Fruit fly (Drosophila melanogaster) whole organism, embryonic: ENCODE measurements around the gene eIF2alpha.
A peak's percentile ranks its signal among the peaks of the same experiment; 100 is the strongest.

Source experiments
- Bdp1 ChIP-seq: fragments of 200-800 bp; sonication (Bioruptor generic); optimal IDR thresholded peaks from 3 replicates; lab custom pipeline; 2016; ENCODE audit warnings: missing biosample characterization, missing genetic modification characterization
- Bteb2 ChIP-seq: fragments of 200-800 bp; sonication (Bioruptor generic); optimal IDR thresholded peaks from 2 replicates; lab custom pipeline; 2016; ENCODE audit warnings: missing biosample characterization, missing genetic modification characterization
- CG12219 ChIP-seq: fragments of 200-800 bp; sonication (Bioruptor generic); optimal IDR thresholded peaks from 3 replicates; lab custom pipeline; 2018; ENCODE audit warnings: missing biosample characterization, mild to moderate bottlenecking, missing genetic modification characterization
- CG13287 ChIP-seq: fragments of 200-800 bp; sonication (Bioruptor generic); IDR thresholded peaks from 2 replicates; pipeline ENCODE4 v1.3.6; 2022; ENCODE audit warnings: missing biosample characterization, missing genetic modification characterization; ENCODE audit not compliant: partially characterized antibody
- CG15514 ChIP-seq: fragments of 200-800 bp; sonication (Bioruptor generic); optimal IDR thresholded peaks from 3 replicates; lab custom pipeline; 2017; ENCODE audit warnings: missing biosample characterization, missing genetic modification characterization, mild to moderate bottlenecking, moderate library complexity, missing genetic modification reagents
- CG15696 ChIP-seq: fragments of 200-800 bp; sonication (Bioruptor generic); optimal IDR thresholded peaks from 2 replicates; lab custom pipeline; 2019; ENCODE audit warnings: missing biosample characterization, mild to moderate bottlenecking, missing genetic modification characterization, moderate library complexity
- CG1603 ChIP-seq: fragments of 200-800 bp; sonication (Bioruptor generic); optimal IDR thresholded peaks from 2 replicates; lab custom pipeline; 2019; ENCODE audit warnings: missing biosample characterization, mild to moderate bottlenecking, missing genetic modification characterization, moderate library complexity
- CG18619 ChIP-seq: fragments of 200-800 bp; sonication (Bioruptor generic); optimal IDR thresholded peaks from 3 replicates; lab custom pipeline; 2017; ENCODE audit warnings: missing biosample characterization, mild to moderate bottlenecking, missing genetic modification characterization
- CG4730 ChIP-seq: fragments of 200-800 bp; sonication (Bioruptor generic); IDR thresholded peaks from 2 replicates; pipeline ENCODE4 v1.3.6; 2022; ENCODE audit warnings: missing biosample characterization, missing genetic modification characterization
- CG6854 ChIP-seq: fragments of 200-800 bp; sonication (Bioruptor generic); optimal IDR thresholded peaks from 3 replicates; lab custom pipeline; 2017; ENCODE audit warnings: missing biosample characterization, mild to moderate bottlenecking, missing genetic modification characterization
- CG7556 ChIP-seq: fragments of 200-800 bp; sonication (Bioruptor generic); optimal IDR thresholded peaks from 2 replicates; lab custom pipeline; 2017; ENCODE audit warnings: missing biosample characterization, mild to moderate bottlenecking, missing genetic modification characterization
- CG8290 ChIP-seq, 3 experiments: fragments of 200-800 bp; sonication (Bioruptor generic); optimal IDR thresholded peaks; 2 replicates each; lab custom pipeline; 2016 to 2019; ENCODE audit warnings: missing biosample characterization in 3 of 3, missing genetic modification characterization in 3 of 3, mild to moderate bottlenecking in 2 of 3, moderate library complexity in 1 of 3
- CG8478 ChIP-seq: fragments of >200 bp; optimal IDR thresholded peaks from 2 replicates; lab custom pipeline; 2018
- Camta ChIP-seq: fragments of 200-800 bp; sonication (Bioruptor generic); optimal IDR thresholded peaks from 2 replicates; lab custom pipeline; 2016; ENCODE audit warnings: missing biosample characterization, missing genetic modification characterization
- CoRest ChIP-seq: fragments of 200-800 bp; sonication (Bioruptor generic); optimal IDR thresholded peaks from 3 replicates; lab custom pipeline; 2018; ENCODE audit warnings: missing biosample characterization, mild to moderate bottlenecking, missing genetic modification characterization, moderate library complexity
- Dip2 ChIP-seq: fragments of 200-800 bp; sonication (Bioruptor generic); IDR thresholded peaks from 2 replicates; pipeline ENCODE4 v1.3.6; 2022; ENCODE audit warnings: missing biosample characterization, missing genetic modification characterization
- Fer2 ChIP-seq: fragments of 200-800 bp; sonication (Bioruptor generic); optimal IDR thresholded peaks from 2 replicates; lab custom pipeline; 2018; ENCODE audit warnings: missing biosample characterization, mild to moderate bottlenecking, missing genetic modification characterization, moderate library complexity
- Hr3 ChIP-seq: fragments of 200-800 bp; sonication (Bioruptor generic); optimal IDR thresholded peaks from 3 replicates; lab custom pipeline; 2016; ENCODE audit warnings: missing biosample characterization, missing genetic modification characterization
- Hr51 ChIP-seq, 2 experiments: fragments of 200-800 bp; sonication (Bioruptor generic); optimal IDR thresholded peaks; 2 replicates in 1 of 2; 3 replicates in 1 of 2; lab custom pipeline; 2016 to 2018; ENCODE audit warnings: missing biosample characterization in 2 of 2, missing genetic modification characterization in 2 of 2, mild to moderate bottlenecking in 1 of 2, moderate library complexity in 1 of 2
- Kr ChIP-seq: fragments of 200-800 bp; sonication (Bioruptor generic); optimal IDR thresholded peaks from 2 replicates; lab custom pipeline; 2017; ENCODE audit warnings: missing biosample characterization, mild to moderate bottlenecking, missing genetic modification characterization
- Lpt ChIP-seq: fragments of >200 bp; optimal IDR thresholded peaks from 2 replicates; lab custom pipeline; 2018; ENCODE audit warnings: missing biosample characterization, missing genetic modification characterization
- MBD-R2 ChIP-seq: fragments of 200-800 bp; sonication (Bioruptor generic); IDR thresholded peaks from 2 replicates; pipeline ENCODE4 v1.3.6; 2022; ENCODE audit warnings: missing biosample characterization, missing genetic modification characterization
- Med ChIP-seq: fragments of 200-800 bp; sonication (Bioruptor generic); peaks from one replicate; lab custom pipeline; 2016; ENCODE audit warnings: missing biosample characterization, missing genetic modification characterization, mild to moderate bottlenecking, inconsistent platforms, moderate library complexity
- Oaz ChIP-seq: fragments of 200-800 bp; sonication (Bioruptor generic); IDR thresholded peaks from 2 replicates; pipeline ENCODE4 v1.3.6; 2022; ENCODE audit warnings: missing biosample characterization, missing genetic modification characterization
- Opbp ChIP-seq: fragments of 200-800 bp; sonication (Bioruptor generic); IDR thresholded peaks from 3 replicates; pipeline ENCODE4 v1.3.6; 2022; ENCODE audit warnings: missing biosample characterization, missing genetic modification characterization; ENCODE audit not compliant: partially characterized antibody
- Pdp1 ChIP-seq, 2 experiments: fragments of 200-800 bp; sonication (Bioruptor generic); optimal IDR thresholded peaks; 3 replicates each; lab custom pipeline; 2016; ENCODE audit warnings: missing biosample characterization in 2 of 2, missing genetic modification characterization in 2 of 2, mild to moderate bottlenecking in 1 of 2, moderate library complexity in 1 of 2
- Ptx1 ChIP-seq: fragments of 200-800 bp; sonication (Bioruptor generic); IDR thresholded peaks from 2 replicates; pipeline ENCODE4 v1.3.6; 2022; ENCODE audit warnings: missing biosample characterization, missing genetic modification characterization
- Scr ChIP-seq: fragments of 200-800 bp; sonication (Bioruptor generic); IDR thresholded peaks from 2 replicates; pipeline ENCODE4 v1.3.6; 2022; ENCODE audit warnings: missing biosample characterization, missing genetic modification characterization; ENCODE audit not compliant: partially characterized antibody
- Ssrp ChIP-seq: fragments of 200-800 bp; sonication (Bioruptor generic); optimal IDR thresholded peaks from 2 replicates; lab custom pipeline; 2018; ENCODE audit warnings: missing biosample characterization, mild to moderate bottlenecking, missing genetic modification characterization, moderate library complexity
- al ChIP-seq: fragments of 200-800 bp; sonication (Bioruptor generic); IDR thresholded peaks from 2 replicates; pipeline ENCODE4 v1.3.6; 2022; ENCODE audit warnings: missing biosample characterization, missing genetic modification characterization
- bbx ChIP-seq: fragments of 200-800 bp; sonication (Bioruptor generic); IDR thresholded peaks from 2 replicates; pipeline ENCODE4 v1.3.6; 2022; ENCODE audit warnings: missing biosample characterization, missing genetic modification characterization; ENCODE audit not compliant: partially characterized antibody
- cato ChIP-seq: fragments of 200-800 bp; sonication (Bioruptor generic); optimal IDR thresholded peaks from 2 replicates; lab custom pipeline; 2016; ENCODE audit warnings: missing biosample characterization, missing genetic modification characterization, borderline replicate concordance
- chn ChIP-seq: fragments of 200-800 bp; sonication (Bioruptor generic); optimal IDR thresholded peaks from 2 replicates; lab custom pipeline; 2016; ENCODE audit warnings: missing biosample characterization, missing genetic modification characterization
- fd96Cb ChIP-seq: fragments of 200-800 bp; sonication (Bioruptor generic); optimal IDR thresholded peaks from 2 replicates; lab custom pipeline; 2018; ENCODE audit warnings: missing biosample characterization, mild to moderate bottlenecking, missing genetic modification characterization, moderate library complexity
- fu2 ChIP-seq: fragments of 200-800 bp; sonication (Bioruptor generic); optimal IDR thresholded peaks from 2 replicates; lab custom pipeline; 2016; ENCODE audit warnings: missing biosample characterization, missing genetic modification characterization
- grn ChIP-seq: fragments of 200-800 bp; sonication (Bioruptor generic); optimal IDR thresholded peaks from 3 replicates; lab custom pipeline; 2017; ENCODE audit warnings: missing biosample characterization, missing genetic modification characterization
- lbe ChIP-seq: fragments of 200-800 bp; sonication (Bioruptor generic); optimal IDR thresholded peaks from 2 replicates; lab custom pipeline; 2016; ENCODE audit warnings: missing biosample characterization, mild to moderate bottlenecking, missing genetic modification characterization
- lmd ChIP-seq: fragments of 200-800 bp; sonication (Bioruptor generic); IDR thresholded peaks from 2 replicates; pipeline ENCODE4 v1.3.6; 2022; ENCODE audit warnings: missing biosample characterization, missing genetic modification characterization
- nerfin-1 ChIP-seq: fragments of 200-800 bp; sonication (Bioruptor generic); optimal IDR thresholded peaks from 3 replicates; lab custom pipeline; 2019; ENCODE audit warnings: missing biosample characterization, mild to moderate bottlenecking, missing genetic modification characterization, moderate library complexity
- odd ChIP-seq: fragments of 200-800 bp; sonication (Bioruptor generic); optimal IDR thresholded peaks from 2 replicates; lab custom pipeline; 2017; ENCODE audit warnings: missing biosample characterization, mild to moderate bottlenecking, missing genetic modification characterization
- pb ChIP-seq: fragments of 200-800 bp; sonication (Bioruptor generic); optimal IDR thresholded peaks from 3 replicates; lab custom pipeline; 2016; ENCODE audit warnings: missing biosample characterization, missing genetic modification characterization
- pita ChIP-seq: fragments of 200-800 bp; sonication (Bioruptor generic); optimal IDR thresholded peaks from 2 replicates; lab custom pipeline; 2017; ENCODE audit warnings: missing biosample characterization, mild to moderate bottlenecking, missing genetic modification characterization
- pros ChIP-seq: fragments of 200-800 bp; sonication (Bioruptor generic); optimal IDR thresholded peaks from 3 replicates; lab custom pipeline; 2019; ENCODE audit warnings: missing biosample characterization, mild to moderate bottlenecking, missing genetic modification characterization, moderate library complexity
- row ChIP-seq: fragments of 200-800 bp; sonication (Bioruptor generic); IDR thresholded peaks from 3 replicates; pipeline ENCODE4 v1.3.6; 2022; ENCODE audit warnings: missing biosample characterization, missing genetic modification characterization
- sens ChIP-seq: fragments of 200-800 bp; sonication (Bioruptor generic); peaks from one replicate; lab custom pipeline; 2016; ENCODE audit warnings: missing biosample characterization, missing genetic modification characterization
- sim ChIP-seq: fragments of 200-800 bp; sonication (Bioruptor generic); IDR thresholded peaks from 2 replicates; pipeline ENCODE4 v1.3.6; 2022; ENCODE audit warnings: missing biosample characterization, missing genetic modification characterization
- slbo ChIP-seq: fragments of 200-800 bp; sonication (Bioruptor generic); IDR thresholded peaks from 2 replicates; pipeline ENCODE4 v1.3.6; 2022; ENCODE audit warnings: missing biosample characterization, missing genetic modification characterization
- trem ChIP-seq: fragments of 200-800 bp; optimal IDR thresholded peaks from 3 replicates; lab custom pipeline; 2019; ENCODE audit warnings: missing biosample characterization, mild to moderate bottlenecking, missing genetic modification characterization, moderate library complexity
- wek ChIP-seq: fragments of 200-800 bp; sonication (Bioruptor generic); optimal IDR thresholded peaks from 3 replicates; lab custom pipeline; 2018; ENCODE audit warnings: missing biosample characterization, mild to moderate bottlenecking, missing genetic modification characterization, moderate library complexity
- zfh1 ChIP-seq: fragments of 200-800 bp; sonication (Bioruptor generic); IDR thresholded peaks from 3 replicates; pipeline ENCODE4 v1.3.6; 2022; ENCODE audit warnings: missing biosample characterization, missing genetic modification characterization

The eIF2alpha gene

dm6 chrX:16426478-16427052 lies 20.2 kb downstream of the eIF2alpha start (continued):
- TF ChIP-seq row (GFP tag; lab: Robert Waterston, UW), result peak; percentile 34; the same call in 1 of the 3 replicates
- TF ChIP-seq pros (GFP tag; lab: Kevin White, UChicago), result peak; percentile 88
- TF ChIP-seq Oaz (GFP tag; lab: Robert Waterston, UW), result no peak
- no peak for TF ChIP-seq CG8478
- no peak for TF ChIP-seq CG4730 (GFP tag; lab: Robert Waterston, UW)
- TF ChIP-seq Scr (GFP tag; lab: Robert Waterston, UW), result no peak
- no peak for TF ChIP-seq CG18619
- no peak for TF ChIP-seq bbx (GFP tag; lab: Robert Waterston, UW)
- TF ChIP-seq al (GFP tag; lab: Robert Waterston, UW), result no peak
- TF ChIP-seq zfh1 (GFP tag; lab: Robert Waterston, UW), result no peak
- no peak for TF ChIP-seq Lpt (GFP tag; lab: Kevin White, UChicago)
- no peak for TF ChIP-seq fd96Cb
- peak; percentile 5 for TF ChIP-seq CG12219 (GFP tag; lab: Kevin White, UChicago)
- no peak for TF ChIP-seq Bteb2
- no peak for TF ChIP-seq lbe
- no peak for TF ChIP-seq slbo
- no peak for TF ChIP-seq CG8290 (GFP tag; optimal IDR thresholded peaks at IDR 0.05; lab: Kevin White, UChicago)
- TF ChIP-seq CG8290 (tag; optimal IDR thresholded peaks at IDR 0.05; lab: Kevin White, UChicago), result no peak
- TF ChIP-seq CG1603 (tag; lab: Kevin White, UChicago), result no peak
- no peak for TF ChIP-seq lmd (GFP tag; lab: Robert Waterston, UW)
- TF ChIP-seq Pdp1 (GFP tag; optimal IDR thresholded peaks at IDR 0.05; lab: Kevin White, UChicago), result no peak
- TF ChIP-seq CoRest (tag; lab: Kevin White, UChicago), result peak; percentile 1
- TF ChIP-seq Kr (GFP tag; lab: Kevin White, UChicago), result no peak
- TF ChIP-seq CG7556 (GFP tag; lab: Kevin White, UChicago), result no peak
- peak; percentile 9; the same call in 1 of the 2 replicates for TF ChIP-seq CG13287 (GFP tag; lab: Robert Waterston, UW)
- TF ChIP-seq MBD-R2, result 0 out of 2 replicates have a peak, but pooled peaks have one; percentile 18
- TF ChIP-seq Bdp1 (GFP tag; lab: Kevin White, UChicago), result no peak
- no peak for TF ChIP-seq Opbp
- peak in 1 of 2 experiments; percentile 13 for TF ChIP-seq Hr51 (GFP tag; optimal IDR thresholded peaks at IDR 0.05; lab: Kevin White, UChicago)
- TF ChIP-seq CG6854, result no peak
- no peak for TF ChIP-seq Dip2 (GFP tag; lab: Robert Waterston, UW)
- no peak for TF ChIP-seq Hr3
- TF ChIP-seq CG15696, result no peak
- no peak for TF ChIP-seq grn (GFP tag; lab: Kevin White, UChicago)
- no peak for TF ChIP-seq pb
- TF ChIP-seq sens (GFP tag; lab: Kevin White, UChicago), result no peak
- TF ChIP-seq nerfin-1 (tag; lab: Kevin White, UChicago), result peak; percentile 20
- no peak for TF ChIP-seq Ssrp (tag; lab: Kevin White, UChicago)
- TF ChIP-seq sim (GFP tag; lab: Robert Waterston, UW), result no peak
- no peak for TF ChIP-seq wek (GFP tag; lab: Kevin White, UChicago)
- TF ChIP-seq Camta (GFP tag; lab: Kevin White, UChicago), result no peak
- no peak for TF ChIP-seq pita
- no peak for TF ChIP-seq trem (tag; lab: Kevin White, UChicago)
- TF ChIP-seq Med (GFP tag; lab: Kevin White, UChicago), result peak; percentile 69
- no peak for TF ChIP-seq fu2
- no peak for TF ChIP-seq Fer2 (tag; lab: Kevin White, UChicago)
- no peak for TF ChIP-seq chn
- no peak for TF ChIP-seq Ptx1 (GFP tag; lab: Robert Waterston, UW)
- TF ChIP-seq CG15514 (GFP tag; lab: Kevin White, UChicago), result peak; percentile 1
- TF ChIP-seq odd (GFP tag; lab: Kevin White, UChicago), result peak; percentile 8
- TF ChIP-seq cato (GFP tag; lab: Kevin White, UChicago), result no peak
